Worm (Caenorhabditis elegans) whole organism, late embryonic: Measurements from ENCODE around the gene F15A4.2.

Experiments
- Y22D7AL.16 ChIP-seq: sonication (generic microtip); optimal IDR thresholded peaks from 2 replicates; lab custom pipeline; 2016; ENCODE audit warnings: missing genetic modification characterization, missing compliant biosample characterization
- ama-1 ChIP-seq: fragments of 150-350 bp; optimal IDR thresholded peaks from 2 replicates; lab custom pipeline; 2014
- ceh-19 ChIP-seq: fragments of 200-800 bp; sonication (Bioruptor generic); optimal IDR thresholded peaks from 2 replicates; lab custom pipeline; 2018; ENCODE audit warnings: mild to moderate bottlenecking, missing genetic modification characterization, missing compliant biosample characterization
- pha-4 ChIP-seq: fragments of 150-350 bp; optimal IDR thresholded peaks from 2 replicates; lab custom pipeline; 2018; ENCODE audit warnings: missing biosample characterization, missing genetic modification reagents, missing genetic modification characterization

ce11 chrII:12481645-12482044 is 19.3 kb downstream of the F15A4.2 start:
- TF ChIP-seq pha-4 (tag; lab: Kevin White, UChicago): no peak
- TF ChIP-seq ama-1 (lab: Kevin White, UChicago): no peak
- TF ChIP-seq Y22D7AL.16 (tag; lab: Kevin White, UChicago): no peak
- TF ChIP-seq ceh-19 (GFP tag; lab: Kevin White, UChicago): no peak
